Worm (Caenorhabditis elegans): Measurements from ENCODE around the gene mstr-2.

- no peak for TF ChIP-seq lsy-2 (tag; optimal IDR thresholded peaks at IDR 0.05)
- TF ChIP-seq lin-38 (GFP tag; IDR thresholded peaks at IDR 0.05): no peak
- no peak for TF ChIP-seq unc-39 (tag; optimal IDR thresholded peaks at IDR 0.05)
- no peak for TF ChIP-seq snpc-1.2 (GFP tag; IDR thresholded peaks at IDR 0.05)
- no peak for TF ChIP-seq R02D3.7 (tag; optimal IDR thresholded peaks at IDR 0.05)
- TF ChIP-seq nhr-28 (tag; optimal IDR thresholded peaks at IDR 0.05): peak; percentile 52
Observed at ce11 chrIII:4493008-4493777, 24.3 kb downstream of the mstr-2 start.

All from whole organism, L4 larva.